Worm (Caenorhabditis elegans) whole organism, L4/young adult: ENCODE data around the gene C55C3.7.

Source experiments
- W03F9.2 ChIP-seq: fragments of 150-350 bp; optimal IDR thresholded peaks from 2 replicates; lab custom pipeline; 2014; ENCODE audit warnings: missing biosample characterization, missing genetic modification characterization
- dao-5 ChIP-seq: sonication (generic microtip); optimal IDR thresholded peaks from 2 replicates; lab custom pipeline; 2016; ENCODE audit warnings: missing genotype, missing genetic modification characterization, moderate library complexity, missing compliant biosample characterization
- him-1 ChIP-seq: sonication (generic microtip); optimal IDR thresholded peaks from 2 replicates; lab custom pipeline; 2016; ENCODE audit warnings: missing genotype, missing genetic modification reagents, missing genetic modification characterization, missing compliant biosample characterization

ce11 chrIV:5657126-5657666 lies 25.3 kb downstream of the C55C3.7 start:
- TF ChIP-seq dao-5 (no peak), him-1 (tag; lab: Kevin White, UChicago) (no peak), W03F9.2 (tag; lab: Kevin White, UChicago) (no peak)
